Worm (Caenorhabditis elegans): Measurements from ENCODE around the gene C24H12.8.

ce11 chrII:461297-461696 lies 38.3 kb upstream of the C24H12.8 start:
- no peak for TF ChIP-seq unc-130 (GFP tag; optimal IDR thresholded peaks at IDR 0.05)
- TF ChIP-seq dpl-1 (GFP tag; optimal IDR thresholded peaks at IDR 0.05): no peak
- TF ChIP-seq sdz-38 (tag; optimal IDR thresholded peaks at IDR 0.05): no peak
- TF ChIP-seq C17E4.6 (GFP tag; IDR thresholded peaks at IDR 0.05): no peak
- no peak for TF ChIP-seq unc-62 (GFP tag; optimal IDR thresholded peaks at IDR 0.05)
- no peak for TF ChIP-seq pha-4 (tag; optimal IDR thresholded peaks at IDR 0.05)
- no peak for TF ChIP-seq aptf-3 (GFP tag; IDR thresholded peaks at IDR 0.05)
- TF ChIP-seq F23B12.7 (tag; optimal IDR thresholded peaks at IDR 0.05; ENCODE audit: insufficient read depth): no peak
- no peak for TF ChIP-seq F33H1.4 (GFP tag; IDR thresholded peaks at IDR 0.05)
- TF ChIP-seq ceh-27 (GFP tag; optimal IDR thresholded peaks at IDR 0.05): no peak
- no peak for TF ChIP-seq him-1 (tag; optimal IDR thresholded peaks at IDR 0.05)
- no peak for TF ChIP-seq B0019.2 (GFP tag; conservative IDR thresholded peaks at IDR 0.05)
- no peak for TF ChIP-seq atf-7 (tag; optimal IDR thresholded peaks at IDR 0.05)
- no peak for TF ChIP-seq ZK185.1 (tag; optimal IDR thresholded peaks at IDR 0.05; ENCODE audit: poor library complexity, severe bottlenecking)
